Worm (Caenorhabditis elegans): ENCODE results near the gene unc-53.

ce11 chrII:11105981-11106711 lies 16.9 kb upstream of the unc-53 start, which contains the start of gene nasp-1:
- no peak for TF ChIP-seq R02D3.7 (tag; optimal IDR thresholded peaks at IDR 0.05)
- TF ChIP-seq nhr-77 (tag; optimal IDR thresholded peaks at IDR 0.05) = no peak
- no peak for TF ChIP-seq egl-27 (tag; optimal IDR thresholded peaks at IDR 0.05)
- no peak for TF ChIP-seq fos-1 (tag; optimal IDR thresholded peaks at IDR 0.05)
- no peak for TF ChIP-seq aly-2 (tag; optimal IDR thresholded peaks at IDR 0.05)
- TF ChIP-seq nhr-23 (tag; optimal IDR thresholded peaks at IDR 0.05) = no peak
- no peak for TF ChIP-seq lin-11 (tag; optimal IDR thresholded peaks at IDR 0.05)
- TF ChIP-seq zag-1 (tag; optimal IDR thresholded peaks at IDR 0.05) = no peak
- TF ChIP-seq F13H6.1 (tag; optimal IDR thresholded peaks at IDR 0.05) = no peak
